Fruit fly (Drosophila melanogaster) whole organism, prepupa: Measurements from ENCODE around the gene Cpr78E.
A peak's percentile ranks its signal among the peaks of the same experiment; 100 is the strongest.

Experiments
- Blimp-1 ChIP-seq: fragments of 200-800 bp; sonication (Bioruptor generic); optimal IDR thresholded peaks from 3 replicates; lab custom pipeline; 2017; ENCODE audit warnings: missing biosample characterization, missing genetic modification characterization, mild to moderate bottlenecking, moderate library complexity, missing genetic modification reagents
- CG10631 ChIP-seq: fragments of 200-800 bp; sonication (Bioruptor generic); optimal IDR thresholded peaks from 2 replicates; lab custom pipeline; 2016; ENCODE audit warnings: missing biosample characterization, missing genetic modification characterization
- CG10669 ChIP-seq: fragments of 200-800 bp; sonication (Bioruptor generic); optimal IDR thresholded peaks from 3 replicates; lab custom pipeline; 2018; ENCODE audit warnings: missing biosample characterization, mild to moderate bottlenecking, missing genetic modification characterization, moderate library complexity
- CG11902 ChIP-seq: fragments of 200-800 bp; sonication (Bioruptor generic); optimal IDR thresholded peaks from 3 replicates; lab custom pipeline; 2016; ENCODE audit warnings: missing biosample characterization, missing genetic modification characterization
- CG15336 ChIP-seq: fragments of 200-800 bp; sonication (Bioruptor generic); IDR thresholded peaks from 2 replicates; pipeline ENCODE4 v1.3.6; 2022; ENCODE audit warnings: missing biosample characterization, missing genetic modification characterization
- CG1621 ChIP-seq: fragments of 200-800 bp; sonication (Bioruptor generic); optimal IDR thresholded peaks from 3 replicates; lab custom pipeline; 2018; ENCODE audit warnings: missing biosample characterization, mild to moderate bottlenecking, missing genetic modification characterization
- CG16779 ChIP-seq: fragments of 200-800 bp; sonication (Bioruptor generic); optimal IDR thresholded peaks from 3 replicates; lab custom pipeline; 2017; ENCODE audit warnings: missing biosample characterization, mild to moderate bottlenecking, missing genetic modification characterization
- CG3032 ChIP-seq: fragments of 200-800 bp; optimal IDR thresholded peaks from 2 replicates; lab custom pipeline; 2019; ENCODE audit warnings: missing biosample characterization, mild to moderate bottlenecking, missing genetic modification characterization, moderate library complexity
- CG31627 ChIP-seq: fragments of 200-800 bp; sonication (Bioruptor generic); optimal IDR thresholded peaks from 3 replicates; lab custom pipeline; 2016; ENCODE audit warnings: missing biosample characterization, missing genetic modification characterization
- CG32006 ChIP-seq: fragments of 200-800 bp; sonication (Bioruptor generic); optimal IDR thresholded peaks from 3 replicates; lab custom pipeline; 2017; ENCODE audit warnings: missing biosample characterization, mild to moderate bottlenecking, missing genetic modification characterization
- CG34406 ChIP-seq: fragments of 200-800 bp; sonication (Bioruptor generic); optimal IDR thresholded peaks from 3 replicates; lab custom pipeline; 2016; ENCODE audit warnings: missing biosample characterization, missing genetic modification characterization
- CG3919 ChIP-seq: fragments of 200-800 bp; sonication (Bioruptor generic); optimal IDR thresholded peaks from 3 replicates; lab custom pipeline; 2016; ENCODE audit warnings: missing biosample characterization, missing genetic modification characterization
- CG6163 ChIP-seq: fragments of 200-800 bp; sonication (Bioruptor generic); IDR thresholded peaks from 3 replicates; pipeline ENCODE4 v1.3.6; 2022; ENCODE audit warnings: missing biosample characterization, missing genetic modification characterization
- CG6792 ChIP-seq: fragments of 200-800 bp; sonication (Bioruptor generic); optimal IDR thresholded peaks from 3 replicates; lab custom pipeline; 2016; ENCODE audit warnings: missing biosample characterization, missing genetic modification characterization
- CG6808 ChIP-seq: fragments of 200-800 bp; sonication (Bioruptor generic); optimal IDR thresholded peaks from 3 replicates; lab custom pipeline; 2017; ENCODE audit warnings: missing biosample characterization, missing genetic modification characterization, mild to moderate bottlenecking, moderate library complexity, missing genetic modification reagents
- CG6854 ChIP-seq: fragments of 200-800 bp; sonication (Bioruptor generic); optimal IDR thresholded peaks from 2 replicates; lab custom pipeline; 2017; ENCODE audit warnings: missing biosample characterization, mild to moderate bottlenecking, missing genetic modification characterization
- CG7368 ChIP-seq: fragments of 200-800 bp; sonication (Bioruptor generic); optimal IDR thresholded peaks from 3 replicates; lab custom pipeline; 2016; ENCODE audit warnings: missing biosample characterization, missing genetic modification characterization
- CG8119 ChIP-seq: fragments of 200-800 bp; sonication (Bioruptor generic); IDR thresholded peaks from 3 replicates; pipeline ENCODE4 v1.3.6; 2022; ENCODE audit warnings: missing biosample characterization, missing genetic modification characterization
- CG9139 ChIP-seq: fragments of 200-800 bp; sonication (Bioruptor generic); optimal IDR thresholded peaks from 3 replicates; lab custom pipeline; 2017; ENCODE audit warnings: missing biosample characterization, mild to moderate bottlenecking, missing genetic modification characterization
- Eip75B ChIP-seq: fragments of 200-800 bp; sonication (Bioruptor generic); optimal IDR thresholded peaks from 3 replicates; lab custom pipeline; 2016; ENCODE audit warnings: missing biosample characterization, missing genetic modification characterization
- Eip78C ChIP-seq: fragments of 200-800 bp; sonication (Bioruptor generic); peaks from one replicate; lab custom pipeline; 2016; ENCODE audit warnings: missing biosample characterization, missing genetic modification characterization
- Eip93F ChIP-seq: fragments of 200-800 bp; sonication (Bioruptor generic); optimal IDR thresholded peaks from 2 replicates; lab custom pipeline; 2016; ENCODE audit warnings: missing biosample characterization, mild to moderate bottlenecking, missing genetic modification characterization
- Ets96B ChIP-seq: fragments of 200-800 bp; optimal IDR thresholded peaks from 2 replicates; lab custom pipeline; 2019; ENCODE audit warnings: missing biosample characterization, mild to moderate bottlenecking, missing genetic modification characterization, moderate library complexity
- Gug ChIP-seq: fragments of 200-800 bp; sonication (Bioruptor generic); IDR thresholded peaks from 2 replicates; pipeline ENCODE4 v1.3.6; 2022; ENCODE audit warnings: missing biosample characterization, missing genetic modification characterization
- Hr38 ChIP-seq: sonication (Bioruptor generic); optimal IDR thresholded peaks from 2 replicates; lab custom pipeline; 2016; ENCODE audit warnings: missing biosample characterization, missing genetic modification characterization
- Hr39 ChIP-seq: fragments of 200-800 bp; sonication (Bioruptor generic); optimal IDR thresholded peaks from 2 replicates; lab custom pipeline; 2016; ENCODE audit warnings: missing biosample characterization, missing genetic modification characterization
- Hr4 ChIP-seq: fragments of 200-800 bp; sonication (Bioruptor generic); optimal IDR thresholded peaks from 3 replicates; lab custom pipeline; 2016; ENCODE audit warnings: missing biosample characterization, missing genetic modification characterization
- Lpt ChIP-seq: fragments of 200-800 bp; sonication (Bioruptor generic); optimal IDR thresholded peaks from 3 replicates; lab custom pipeline; 2016; ENCODE audit warnings: missing biosample characterization, missing genetic modification characterization
- Met ChIP-seq: fragments of 200-800 bp; sonication (Bioruptor generic); optimal IDR thresholded peaks from 3 replicates; lab custom pipeline; 2016; ENCODE audit warnings: missing biosample characterization, missing genetic modification characterization
- OdsH ChIP-seq: fragments of 200-800 bp; sonication (Bioruptor generic); optimal IDR thresholded peaks from 3 replicates; lab custom pipeline; 2016; ENCODE audit warnings: missing biosample characterization, missing genetic modification characterization
- Smox ChIP-seq: fragments of 200-800 bp; sonication (Bioruptor generic); optimal IDR thresholded peaks from 3 replicates; lab custom pipeline; 2016; ENCODE audit warnings: missing biosample characterization, missing genetic modification characterization
- Sox102F ChIP-seq: fragments of 200-800 bp; sonication (Bioruptor generic); optimal IDR thresholded peaks from 2 replicates; lab custom pipeline; 2016; ENCODE audit warnings: missing biosample characterization, mild to moderate bottlenecking, missing genetic modification characterization
- Sox14 ChIP-seq: fragments of 200-800 bp; sonication (Bioruptor generic); optimal IDR thresholded peaks from 3 replicates; lab custom pipeline; 2016; ENCODE audit warnings: missing biosample characterization, missing genetic modification characterization
- achi ChIP-seq: fragments of 200-800 bp; sonication (Bioruptor generic); optimal IDR thresholded peaks from 3 replicates; lab custom pipeline; 2016; ENCODE audit warnings: missing biosample characterization, missing genetic modification characterization
- acj6 ChIP-seq: fragments of 200-800 bp; sonication (Bioruptor generic); optimal IDR thresholded peaks from 3 replicates; lab custom pipeline; 2016; ENCODE audit warnings: missing biosample characterization, missing genetic modification characterization
- cyc ChIP-seq: fragments of 200-800 bp; sonication (Bioruptor generic); optimal IDR thresholded peaks from 3 replicates; lab custom pipeline; 2016; ENCODE audit warnings: missing biosample characterization, missing genetic modification characterization
- dac ChIP-seq: fragments of 200-800 bp; sonication (Bioruptor generic); optimal IDR thresholded peaks from 2 replicates; lab custom pipeline; 2017; ENCODE audit warnings: missing biosample characterization, mild to moderate bottlenecking, missing genetic modification characterization
- dsx ChIP-seq: fragments of 200-800 bp; optimal IDR thresholded peaks from 3 replicates; lab custom pipeline; 2019; ENCODE audit warnings: missing biosample characterization, mild to moderate bottlenecking, missing genetic modification characterization, moderate library complexity; ENCODE audit not compliant: poor library complexity, severe bottlenecking
- eg ChIP-seq: fragments of 200-800 bp; sonication (Bioruptor generic); IDR thresholded peaks from 3 replicates; pipeline ENCODE4 v1.3.6; 2022; ENCODE audit warnings: missing biosample characterization, missing genetic modification characterization
- esn ChIP-seq: fragments of 200-800 bp; sonication (Bioruptor generic); optimal IDR thresholded peaks from 2 replicates; lab custom pipeline; 2016; ENCODE audit warnings: missing biosample characterization, mild to moderate bottlenecking, missing genetic modification characterization, moderate library complexity
- fd59A ChIP-seq: fragments of 200-800 bp; sonication (Bioruptor generic); optimal IDR thresholded peaks from 2 replicates; lab custom pipeline; 2017; ENCODE audit warnings: missing biosample characterization, mild to moderate bottlenecking, missing genetic modification characterization, missing genetic modification reagents
- fd85E ChIP-seq: fragments of 200-800 bp; sonication (Bioruptor generic); optimal IDR thresholded peaks from 3 replicates; lab custom pipeline; 2016; ENCODE audit warnings: missing biosample characterization, missing genetic modification characterization
- fkh ChIP-seq: fragments of 200-800 bp; sonication (Bioruptor generic); optimal IDR thresholded peaks from 3 replicates; lab custom pipeline; 2017; ENCODE audit warnings: missing biosample characterization, mild to moderate bottlenecking, missing genetic modification characterization, moderate library complexity
- lz ChIP-seq: fragments of 200-800 bp; sonication (Bioruptor generic); optimal IDR thresholded peaks from 3 replicates; lab custom pipeline; 2016; ENCODE audit warnings: missing biosample characterization, missing genetic modification characterization
- pdm3 ChIP-seq: fragments of 200-800 bp; sonication (Bioruptor generic); optimal IDR thresholded peaks from 3 replicates; lab custom pipeline; 2016; ENCODE audit warnings: missing biosample characterization, missing genetic modification characterization
- ss ChIP-seq, 2 experiments: fragments of 200-800 bp; sonication (Bioruptor generic); optimal IDR thresholded peaks; 2 replicates in 1 of 2; 3 replicates in 1 of 2; lab custom pipeline; 2017 to 2018; ENCODE audit warnings: mild to moderate bottlenecking in 2 of 2, missing biosample characterization in 2 of 2, missing genetic modification characterization in 2 of 2, moderate library complexity in 1 of 2
- svp ChIP-seq: fragments of 200-800 bp; sonication (Bioruptor generic); peaks from one replicate; lab custom pipeline; 2016; ENCODE audit warnings: missing biosample characterization, missing genetic modification characterization
- vri ChIP-seq: fragments of 200-800 bp; sonication (Bioruptor generic); optimal IDR thresholded peaks from 3 replicates; lab custom pipeline; 2016; ENCODE audit warnings: missing biosample characterization, mild to moderate bottlenecking, missing genetic modification characterization

Cpr78E gene

dm6 chr3L:21688607-21689129 lies 21.9 kb upstream of the Cpr78E start:
- no peak for TF ChIP-seq CG9139 (GFP tag; lab: Kevin White, UChicago)
- TF ChIP-seq Met (GFP tag; lab: Kevin White, UChicago) = no peak
- TF ChIP-seq Blimp-1 (GFP tag; lab: Kevin White, UChicago) = no peak
- TF ChIP-seq fd59A (GFP tag; lab: Kevin White, UChicago) = peak; percentile 1
- no peak for TF ChIP-seq Hr38
- TF ChIP-seq Gug = no peak
- TF ChIP-seq lz (GFP tag; lab: Kevin White, UChicago) = no peak
- TF ChIP-seq Eip78C (GFP tag; lab: Kevin White, UChicago) = peak; percentile 57
- no peak for TF ChIP-seq cyc (GFP tag; lab: Kevin White, UChicago)
- no peak for TF ChIP-seq CG8119 (GFP tag; lab: Robert Waterston, UW)
- no peak for TF ChIP-seq Eip75B (GFP tag; lab: Kevin White, UChicago)
- no peak for TF ChIP-seq CG6808 (GFP tag; lab: Kevin White, UChicago)
- TF ChIP-seq svp = peak; percentile 53
- TF ChIP-seq acj6 = no peak
- no peak for TF ChIP-seq Hr39
- no peak for TF ChIP-seq CG16779 (tag; lab: Kevin White, UChicago)
- TF ChIP-seq eg (GFP tag; lab: Robert Waterston, UW) = no peak

- peak; percentile 7 for TF ChIP-seq Smox (GFP tag; lab: Kevin White, UChicago)
- peak; percentile 19 for TF ChIP-seq lz (GFP tag; lab: Kevin White, UChicago)
- TF ChIP-seq Sox14 (GFP tag; lab: Kevin White, UChicago) = peak; percentile 47
- no peak for TF ChIP-seq dac
- TF ChIP-seq CG6854 (GFP tag; lab: Kevin White, UChicago) = no peak
- no peak for TF ChIP-seq Eip93F (GFP tag; lab: Kevin White, UChicago)
- TF ChIP-seq dsx (GFP tag; lab: Kevin White, UChicago) = peak; percentile 88
- TF ChIP-seq Hr38 = no peak
- peak; percentile 74 for TF ChIP-seq pdm3 (GFP tag; lab: Kevin White, UChicago)
- peak; percentile 79 for TF ChIP-seq OdsH
- peak; percentile 73 for TF ChIP-seq CG3919 (GFP tag; lab: Kevin White, UChicago)
- peak; percentile 73 for TF ChIP-seq Eip75B (GFP tag; lab: Kevin White, UChicago)
- peak; percentile 66 for TF ChIP-seq CG6792 (GFP tag; lab: Kevin White, UChicago)
- TF ChIP-seq CG16779 (tag; lab: Kevin White, UChicago) = peak; percentile 53
- no peak for TF ChIP-seq Sox102F (GFP tag; lab: Kevin White, UChicago)
- peak; percentile 62 for TF ChIP-seq CG32006 (GFP tag; lab: Kevin White, UChicago)
- 0 out of 3 replicates have a peak, but pooled peaks have one; percentile 25 for TF ChIP-seq CG6163
- peak; percentile 58 for TF ChIP-seq Lpt
- TF ChIP-seq CG1621 (tag; lab: Kevin White, UChicago) = peak; percentile 70
- no peak for TF ChIP-seq fkh (GFP tag; lab: Kevin White, UChicago)
- TF ChIP-seq eg (GFP tag; lab: Robert Waterston, UW) = no peak
- peak; percentile 56 for TF ChIP-seq svp
- TF ChIP-seq achi (GFP tag; lab: Kevin White, UChicago) = peak; percentile 74
- TF ChIP-seq CG10631 (GFP tag; lab: Kevin White, UChicago) = peak; percentile 84
- TF ChIP-seq CG15336 (GFP tag; lab: Robert Waterston, UW) = peak; percentile 49; the same call in 1 of the 2 replicates
- TF ChIP-seq ss (GFP tag; optimal IDR thresholded peaks at IDR 0.05; lab: Kevin White, UChicago) = peak; percentile 91 to 93
- TF ChIP-seq CG31627 (GFP tag; lab: Kevin White, UChicago) = no peak
- TF ChIP-seq CG11902 (GFP tag; lab: Kevin White, UChicago) = peak; percentile 13
- no peak for TF ChIP-seq fd85E (GFP tag; lab: Kevin White, UChicago)
- no peak for TF ChIP-seq vri (GFP tag; lab: Kevin White, UChicago)
- no peak; the same call in none of the 3 replicates for TF ChIP-seq CG8119 (GFP tag; lab: Robert Waterston, UW)
- TF ChIP-seq cyc (GFP tag; lab: Kevin White, UChicago) = no peak
- peak; percentile 91 for TF ChIP-seq fd59A (GFP tag; lab: Kevin White, UChicago)
- TF ChIP-seq CG7368 (GFP tag; lab: Kevin White, UChicago) = peak; percentile 67
- peak; percentile 32 for TF ChIP-seq Hr4 (GFP tag; lab: Kevin White, UChicago)
- peak; percentile 34 for TF ChIP-seq esn (GFP tag; lab: Kevin White, UChicago)
- peak; percentile 93 for TF ChIP-seq CG3032 (tag; lab: Kevin White, UChicago)
- TF ChIP-seq CG9139 (GFP tag; lab: Kevin White, UChicago) = peak; percentile 72
- TF ChIP-seq CG10669 (GFP tag; lab: Kevin White, UChicago) = peak; percentile 89
- TF ChIP-seq Ets96B (tag; lab: Kevin White, UChicago) = peak; percentile 91
- TF ChIP-seq CG6808 (GFP tag; lab: Kevin White, UChicago) = peak; percentile 92
- TF ChIP-seq CG34406 (GFP tag; lab: Kevin White, UChicago) = peak; percentile 54
Measured at dm6 chr3L:21685753-21686152, 19.0 kb upstream of the Cpr78E start.
